1 fruit fly cellular context compared by ENCODE assay signal in genomic region chrX:2087501-2087900, dm6.
TF ChIP-seq lines count a peak whose summit lies in the region.

No protein-coding gene starts in this region.

TF ChIP-seq in whole organism, embryonic, 481 proteins besides CTCF, POLR2A, EP300 and RAD21 (continued from another document and continues in another):
- TF ChIP-seq kah (GFP tag; optimal IDR thresholded peaks at IDR 0.05; lab: Kevin White, UChicago) (peak; percentile 39), CG31224 (GFP tag; IDR thresholded peaks at IDR 0.05; lab: Robert Waterston, UW) (peak; percentile 44; the same call in 1 of the 2 replicates), klu (GFP tag; IDR thresholded peaks at IDR 0.05; lab: Robert Waterston, UW) (0 out of 2 replicates have a peak, but pooled peaks have one; percentile 39), CG4854 (GFP tag; optimal IDR thresholded peaks at IDR 0.05; lab: Kevin White, UChicago) (no peak), CG15073 (GFP tag; optimal IDR thresholded peaks at IDR 0.05; lab: Kevin White, UChicago) (no peak), CG9215 (GFP tag; IDR thresholded peaks at IDR 0.05; lab: Robert Waterston, UW) (0 out of 2 replicates have a peak, but pooled peaks have one; percentile 12), gsb (GFP tag; IDR thresholded peaks at IDR 0.05; lab: Robert Waterston, UW) (no peak), Dad (GFP tag; optimal IDR thresholded peaks at IDR 0.05; lab: Kevin White, UChicago) (peak; percentile 27), lilli (GFP tag; optimal IDR thresholded peaks at IDR 0.05; lab: Kevin White, UChicago) (peak; percentile 48), CG6254 (GFP tag; optimal IDR thresholded peaks at IDR 0.05; lab: Kevin White, UChicago) (peak; percentile 99), CG8924 (tag; optimal IDR thresholded peaks at IDR 0.05; lab: Kevin White, UChicago) (peak; percentile 57), CG1024 (GFP tag; IDR thresholded peaks at IDR 0.05; lab: Robert Waterston, UW) (peak; percentile 45; the same call in 1 of the 2 replicates), ssp (GFP tag; IDR thresholded peaks at IDR 0.05; lab: Robert Waterston, UW) (peak; percentile 49), dati (GFP tag; IDR thresholded peaks at IDR 0.05; lab: Robert Waterston, UW) (peak; percentile 60), CG10147 (GFP tag; optimal IDR thresholded peaks at IDR 0.05; lab: Kevin White, UChicago) (no peak), CG9727 (GFP tag; optimal IDR thresholded peaks at IDR 0.05; lab: Kevin White, UChicago) (peak; percentile 19), CG12299 (tag; optimal IDR thresholded peaks at IDR 0.05; lab: Kevin White, UChicago) (no peak), Gug (GFP tag; IDR thresholded peaks at IDR 0.05; lab: Robert Waterston, UW) (peak; percentile 73), lola (GFP tag; optimal IDR thresholded peaks at IDR 0.05; lab: Kevin White, UChicago) (peak in 1 of 3 experiments; percentile 44), ac (GFP tag; optimal IDR thresholded peaks at IDR 0.05; lab: Kevin White, UChicago) (no peak), CG11247 (GFP tag; IDR thresholded peaks at IDR 0.05; lab: Robert Waterston, UW) (peak; percentile 59), dimm (GFP tag; IDR thresholded peaks at IDR 0.05; lab: Robert Waterston, UW) (0 out of 2 replicates have a peak, but pooled peaks have one; percentile 45), Doc3 (GFP tag; IDR thresholded peaks at IDR 0.05; lab: Robert Waterston, UW; ENCODE audit: partially characterized antibody) (no peak), E2f1 (GFP tag; IDR thresholded peaks at IDR 0.05; lab: Robert Waterston, UW) (peak; percentile 65), CG1529 (GFP tag; optimal IDR thresholded peaks at IDR 0.05; lab: Kevin White, UChicago) (peak; percentile 51), CG14050 (GFP tag; IDR thresholded peaks at IDR 0.05; lab: Robert Waterston, UW) (peak; percentile 78), CG3847 (GFP tag; IDR thresholded peaks at IDR 0.05; lab: Robert Waterston, UW) (peak; percentile 55; the same call in 1 of the 2 replicates), Rx (GFP tag; IDR thresholded peaks at IDR 0.05; lab: Robert Waterston, UW) (peak; percentile 58), CG16813 (GFP tag; IDR thresholded peaks at IDR 0.05; lab: Robert Waterston, UW; ENCODE audit: partially characterized antibody) (no peak), so (GFP tag; IDR thresholded peaks at IDR 0.05; lab: Robert Waterston, UW) (no peak), CG17385 (GFP tag; optimal IDR thresholded peaks at IDR 0.05; lab: Kevin White, UChicago) (peak; percentile 50), CG31441 (GFP tag; IDR thresholded peaks at IDR 0.05; lab: Robert Waterston, UW) (peak; percentile 56; the same call in 1 of the 2 replicates), ken (GFP tag; IDR thresholded peaks at IDR 0.05; lab: Robert Waterston, UW) (peak; percentile 82), Ptx1 (GFP tag; IDR thresholded peaks at IDR 0.05; lab: Robert Waterston, UW) (peak; percentile 70), CG14667 (GFP tag; IDR thresholded peaks at IDR 0.05; lab: Robert Waterston, UW) (peak; percentile 51), aop (GFP tag; IDR thresholded peaks at IDR 0.05; lab: Robert Waterston, UW) (no peak), sob (GFP tag; IDR thresholded peaks at IDR 0.05; lab: Robert Waterston, UW) (peak; percentile 47; the same call in 1 of the 2 replicates), Mes4 (GFP tag; optimal IDR thresholded peaks at IDR 0.05; lab: Kevin White, UChicago) (peak; percentile 64), HLH54F (GFP tag; optimal IDR thresholded peaks at IDR 0.05; lab: Kevin White, UChicago) (peak; percentile 36), NC2α (GFP tag; optimal IDR thresholded peaks at IDR 0.05; lab: Kevin White, UChicago) (no peak), Sry-δ (GFP tag; optimal IDR thresholded peaks at IDR 0.05; lab: Kevin White, UChicago) (no peak), ap (GFP tag; IDR thresholded peaks at IDR 0.05; lab: Robert Waterston, UW) (peak; percentile 62), eyg (GFP tag; optimal IDR thresholded peaks at IDR 0.05; lab: Kevin White, UChicago) (no peak), CG17568 (GFP tag; optimal IDR thresholded peaks at IDR 0.05; lab: Kevin White, UChicago) (peak; percentile 39), Kr (GFP tag; optimal IDR thresholded peaks at IDR 0.05; lab: Kevin White, UChicago) (no peak), CG13624 (GFP tag; optimal IDR thresholded peaks at IDR 0.05; lab: Kevin White, UChicago) (peak; percentile 10), Dp (GFP tag; optimal IDR thresholded peaks at IDR 0.05; lab: Kevin White, UChicago) (no peak), CG15601 (tag; optimal IDR thresholded peaks at IDR 0.05; lab: Kevin White, UChicago) (peak; percentile 43), ash1 (GFP tag; optimal IDR thresholded peaks at IDR 0.05; lab: Kevin White, UChicago) (no peak), ro (GFP tag; IDR thresholded peaks at IDR 0.05; lab: Robert Waterston, UW) (no peak), Blimp-1 (GFP tag; optimal IDR thresholded peaks at IDR 0.05; lab: Kevin White, UChicago) (peak; percentile 49), yki (optimal IDR thresholded peaks at IDR 0.05; lab: Kevin White, UChicago) (no peak), bab2 (GFP tag; optimal IDR thresholded peaks at IDR 0.05; lab: Kevin White, UChicago) (peak; percentile 70), Hey (tag; optimal IDR thresholded peaks at IDR 0.05; lab: Kevin White, UChicago) (no peak), Camta (GFP tag; optimal IDR thresholded peaks at IDR 0.05; lab: Kevin White, UChicago) (peak; percentile 36), CG11723 (GFP tag; optimal IDR thresholded peaks at IDR 0.05; lab: Kevin White, UChicago) (peak; percentile 51), CG11093 (GFP tag; IDR thresholded peaks at IDR 0.05; lab: Robert Waterston, UW) (peak; percentile 47; the same call in 2 of the 3 replicates), Hmr (GFP tag; optimal IDR thresholded peaks at IDR 0.05; lab: Kevin White, UChicago) (peak; percentile 54), vnd (GFP tag; IDR thresholded peaks at IDR 0.05; lab: Robert Waterston, UW; ENCODE audit: partially characterized antibody) (no peak), CG30431 (GFP tag; optimal IDR thresholded peaks at IDR 0.05; lab: Kevin White, UChicago) (peak; percentile 36), seq (GFP tag; IDR thresholded peaks at IDR 0.05; lab: Robert Waterston, UW) (peak; percentile 75), wor (GFP tag; IDR thresholded peaks at IDR 0.05; lab: Robert Waterston, UW) (peak; percentile 76), CG9817 (tag; optimal IDR thresholded peaks at IDR 0.05; lab: Kevin White, UChicago) (peak; percentile 35), nmo (GFP tag; optimal IDR thresholded peaks at IDR 0.05; lab: Kevin White, UChicago) (peak; percentile 44), CG34224 (GFP tag; IDR thresholded peaks at IDR 0.05; lab: Robert Waterston, UW; ENCODE audit: partially characterized antibody) (no peak), fd102C (GFP tag; optimal IDR thresholded peaks at IDR 0.05; lab: Kevin White, UChicago) (no peak), CG10462 (GFP tag; optimal IDR thresholded peaks at IDR 0.05; lab: Kevin White, UChicago) (peak; percentile 27), CG10654 (GFP tag; optimal IDR thresholded peaks at IDR 0.05; lab: Kevin White, UChicago) (peak; percentile 47), da (GFP tag; optimal IDR thresholded peaks at IDR 0.05; lab: Kevin White, UChicago) (no peak), CG10366 (GFP tag; IDR thresholded peaks at IDR 0.05; lab: Robert Waterston, UW) (peak; percentile 78), CG8359 (GFP tag; optimal IDR thresholded peaks at IDR 0.05; lab: Kevin White, UChicago; ENCODE audit: borderline replicate concordance) (no peak), lbe (GFP tag; optimal IDR thresholded peaks at IDR 0.05; lab: Kevin White, UChicago) (no peak), Nf-YB (GFP tag; optimal IDR thresholded peaks at IDR 0.05; lab: Kevin White, UChicago) (peak; percentile 36), chm (GFP tag; IDR thresholded peaks at IDR 0.05; lab: Robert Waterston, UW) (peak; percentile 81), CG2875 (GFP tag; optimal IDR thresholded peaks at IDR 0.05; lab: Kevin White, UChicago) (peak; percentile 47), CG10565 (GFP tag; optimal IDR thresholded peaks at IDR 0.05; lab: Kevin White, UChicago) (no peak), CG16779 (GFP tag; IDR thresholded peaks at IDR 0.05; lab: Robert Waterston, UW) (0 out of 2 replicates have a peak, but pooled peaks have one; percentile 25), CG4820 (GFP tag; optimal IDR thresholded peaks at IDR 0.05; lab: Kevin White, UChicago) (peak; percentile 16), chif (GFP tag; optimal IDR thresholded peaks at IDR 0.05; lab: Kevin White, UChicago) (peak; percentile 42 to 46), CG11456 (GFP tag; IDR thresholded peaks at IDR 0.05; lab: Robert Waterston, UW) (0 out of 3 replicates have a peak, but pooled peaks have one; percentile 52), oc (tag; optimal IDR thresholded peaks at IDR 0.05; lab: Kevin White, UChicago) (peak; percentile 70), CG12236 (GFP tag; optimal IDR thresholded peaks at IDR 0.05; lab: Kevin White, UChicago) (no peak), H15 (GFP tag; IDR thresholded peaks at IDR 0.05; lab: Robert Waterston, UW) (0 out of 3 replicates have a peak, but pooled peaks have one; percentile 42), CG5180 (GFP tag; optimal IDR thresholded peaks at IDR 0.05; lab: Kevin White, UChicago) (peak; percentile 12), CG17328 (GFP tag; IDR thresholded peaks at IDR 0.05; lab: Robert Waterston, UW) (peak; percentile 77), CG16863 (GFP tag; optimal IDR thresholded peaks at IDR 0.05; lab: Kevin White, UChicago) (peak; percentile 59), grau (tag; optimal IDR thresholded peaks at IDR 0.05; lab: Kevin White, UChicago) (peak; percentile 60), vfl (GFP tag; optimal IDR thresholded peaks at IDR 0.05; lab: Kevin White, UChicago) (no peak), ase (GFP tag; IDR thresholded peaks at IDR 0.05; lab: Robert Waterston, UW) (peak; percentile 63; the same call in 1 of the 3 replicates), Dref (GFP tag; IDR thresholded peaks at IDR 0.05; lab: Robert Waterston, UW) (no peak), CG30020 (tag; optimal IDR thresholded peaks at IDR 0.05; lab: Kevin White, UChicago) (no peak), CG12071 (GFP tag; optimal IDR thresholded peaks at IDR 0.05; lab: Kevin White, UChicago) (peak; percentile 61), CG4707 (GFP tag; optimal IDR thresholded peaks at IDR 0.05; lab: Kevin White, UChicago) (peak; percentile 65), Mrtf (GFP tag; IDR thresholded peaks at IDR 0.05; lab: Robert Waterston, UW) (peak; percentile 44; the same call in 2 of the 3 replicates), tio (GFP tag; optimal IDR thresholded peaks at IDR 0.05; lab: Kevin White, UChicago) (no peak), HLHmδ (GFP tag; optimal IDR thresholded peaks at IDR 0.05; lab: Kevin White, UChicago) (no peak), Atf-2 (GFP tag; optimal IDR thresholded peaks at IDR 0.05; lab: Kevin White, UChicago) (peak; percentile 17), CG18619 (GFP tag; optimal IDR thresholded peaks at IDR 0.05; lab: Kevin White, UChicago) (peak; percentile 71), CG3726 (GFP tag; IDR thresholded peaks at IDR 0.05; lab: Robert Waterston, UW) (0 out of 3 replicates have a peak, but pooled peaks have one; percentile 37), fd3F (GFP tag; optimal IDR thresholded peaks at IDR 0.05; lab: Kevin White, UChicago) (peak; percentile 18), dan (GFP tag; IDR thresholded peaks at IDR 0.05; lab: Robert Waterston, UW) (peak; percentile 51), hbn (GFP tag; IDR thresholded peaks at IDR 0.05; lab: Robert Waterston, UW; ENCODE audit: partially characterized antibody) (no peak), CG8388 (GFP tag; optimal IDR thresholded peaks at IDR 0.05; lab: Kevin White, UChicago) (peak; percentile 70), D19A (tag; optimal IDR thresholded peaks at IDR 0.05; lab: Kevin White, UChicago) (peak; percentile 56), CG32772 (GFP tag; IDR thresholded peaks at IDR 0.05; lab: Robert Waterston, UW) (peak; percentile 65), caup (GFP tag; optimal IDR thresholded peaks at IDR 0.05; lab: Kevin White, UChicago; ENCODE audit: severe bottlenecking) (no peak), jigr1 (GFP tag; IDR thresholded peaks at IDR 0.05; lab: Robert Waterston, UW) (no peak), Dip3 (GFP tag; optimal IDR thresholded peaks at IDR 0.05; lab: Kevin White, UChicago) (no peak), CG1603 (tag; optimal IDR thresholded peaks at IDR 0.05; lab: Kevin White, UChicago) (peak; percentile 86), CG15269 (tag; optimal IDR thresholded peaks at IDR 0.05; lab: Kevin White, UChicago) (peak; percentile 74), CG7357 (GFP tag; IDR thresholded peaks at IDR 0.05; lab: Robert Waterston, UW) (peak; percentile 50; the same call in 1 of the 3 replicates), hb (GFP tag; IDR thresholded peaks at IDR 0.05; lab: Robert Waterston, UW; ENCODE audit: partially characterized antibody) (no peak), Fer2 (tag; optimal IDR thresholded peaks at IDR 0.05; lab: Kevin White, UChicago) (no peak), CG11560 (tag; IDR thresholded peaks at IDR 0.05; lab: Robert Waterston, UW) (no peak), al (GFP tag; IDR thresholded peaks at IDR 0.05; lab: Robert Waterston, UW) (0 out of 2 replicates have a peak, but pooled peaks have one; percentile 27), row (GFP tag; IDR thresholded peaks at IDR 0.05; lab: Robert Waterston, UW) (peak; percentile 79), Nf-YA (GFP tag; IDR thresholded peaks at IDR 0.05; lab: Robert Waterston, UW) (no peak), ttk (GFP tag; IDR thresholded peaks at IDR 0.05; lab: Robert Waterston, UW) (peak; percentile 36), wek (GFP tag; optimal IDR thresholded peaks at IDR 0.05; lab: Kevin White, UChicago) (peak; percentile 55), prd (optimal IDR thresholded peaks at IDR 0.05; lab: Kevin White, UChicago) (no peak), prd (GFP tag; IDR thresholded peaks at IDR 0.05; lab: Robert Waterston, UW) (peak; percentile 82), Gsc (GFP tag; IDR thresholded peaks at IDR 0.05; lab: Robert Waterston, UW) (peak; percentile 24; the same call in 1 of the 2 replicates), tap (tag; optimal IDR thresholded peaks at IDR 0.05; lab: Kevin White, UChicago) (peak; percentile 51), Hr39 (optimal IDR thresholded peaks at IDR 0.05; lab: Kevin White, UChicago) (no peak), CG3995 (GFP tag; optimal IDR thresholded peaks at IDR 0.05; lab: Kevin White, UChicago) (no peak), chn (GFP tag; optimal IDR thresholded peaks at IDR 0.05; lab: Kevin White, UChicago) (peak; percentile 13), tx (GFP tag; optimal IDR thresholded peaks at IDR 0.05; lab: Kevin White, UChicago) (peak; percentile 36), CG6791 (GFP tag; IDR thresholded peaks at IDR 0.05; lab: Robert Waterston, UW; ENCODE audit: partially characterized antibody) (no peak), CG9797 (GFP tag; optimal IDR thresholded peaks at IDR 0.05; lab: Kevin White, UChicago) (no peak), CG15696 (tag; optimal IDR thresholded peaks at IDR 0.05; lab: Kevin White, UChicago) (no peak)
